Fruit fly (Drosophila melanogaster): ENCODE measurements around the gene CG12995.

The CG12995 gene

DNA sequence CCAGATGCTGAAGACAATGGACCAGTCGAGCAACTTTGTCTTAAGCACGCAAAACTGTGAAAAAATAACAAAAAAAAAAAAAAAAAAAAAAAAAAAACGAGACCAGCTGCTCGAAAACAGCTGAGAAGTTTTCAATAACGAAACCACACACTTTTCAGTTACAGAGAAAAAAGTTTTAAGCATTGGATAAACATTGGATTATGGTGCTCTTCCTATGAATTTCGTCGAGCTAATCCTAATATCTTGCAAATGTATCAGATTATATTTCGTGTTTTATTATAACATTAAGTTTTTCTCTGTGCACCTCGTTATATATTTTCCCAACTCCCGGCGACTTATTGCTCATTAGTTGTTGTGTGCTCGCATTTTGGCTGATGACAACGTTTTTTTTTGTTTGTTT is 33.3 kb downstream of the CG12995 start:
- no peak for TF ChIP-seq noc (tag; optimal IDR thresholded peaks at IDR 0.05)

DNA sequence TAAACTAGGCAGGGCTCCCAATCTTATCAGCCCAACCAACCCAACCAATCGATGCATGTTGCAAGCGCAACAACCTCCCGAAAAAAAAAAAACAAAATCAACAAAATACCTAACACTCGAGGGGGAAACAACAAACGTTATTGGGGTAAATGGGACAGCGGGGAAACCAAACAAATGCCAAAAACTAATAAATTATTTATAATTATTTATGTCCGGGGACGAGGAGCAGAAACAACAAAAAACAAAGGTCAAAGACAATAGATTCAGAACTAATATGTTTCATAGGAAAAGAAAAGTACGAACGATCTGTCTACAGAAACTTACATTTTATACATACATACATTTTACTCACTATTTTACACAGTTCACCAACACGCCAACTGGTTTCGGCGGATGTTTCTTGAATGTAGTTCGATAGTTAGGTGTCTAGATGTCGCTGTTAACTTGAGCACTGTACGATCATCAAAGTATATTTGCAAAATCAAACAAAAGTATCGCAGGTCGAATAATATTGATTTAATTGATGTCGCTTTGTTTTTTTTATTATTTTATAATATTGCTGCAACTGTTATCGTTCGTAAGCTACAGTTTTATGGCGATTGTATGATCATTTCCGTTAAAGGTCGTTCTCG is 34.1 kb downstream of the CG12995 start:
- no peak for TF ChIP-seq noc (tag; optimal IDR thresholded peaks at IDR 0.05)

DNA sequence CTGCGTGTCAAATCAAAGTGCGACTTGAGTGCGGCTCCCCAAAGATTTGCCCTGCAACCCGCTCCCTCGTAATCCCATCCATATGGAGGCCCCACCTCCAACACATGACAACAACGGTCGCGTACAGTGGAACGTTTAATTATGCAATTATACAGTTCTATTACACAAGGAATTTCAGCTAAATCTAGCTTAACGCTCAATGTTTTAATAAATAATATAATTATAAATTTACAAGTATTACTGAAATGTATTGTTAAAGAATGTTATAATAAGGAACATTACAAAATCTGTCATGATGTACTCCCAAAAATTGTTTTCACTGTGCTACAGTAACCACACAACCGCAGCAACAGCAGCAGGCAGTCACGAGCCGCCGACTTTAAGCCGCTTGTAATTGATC is 35.7 kb downstream of the CG12995 start:
- no peak for TF ChIP-seq noc (tag; optimal IDR thresholded peaks at IDR 0.05)

DNA sequence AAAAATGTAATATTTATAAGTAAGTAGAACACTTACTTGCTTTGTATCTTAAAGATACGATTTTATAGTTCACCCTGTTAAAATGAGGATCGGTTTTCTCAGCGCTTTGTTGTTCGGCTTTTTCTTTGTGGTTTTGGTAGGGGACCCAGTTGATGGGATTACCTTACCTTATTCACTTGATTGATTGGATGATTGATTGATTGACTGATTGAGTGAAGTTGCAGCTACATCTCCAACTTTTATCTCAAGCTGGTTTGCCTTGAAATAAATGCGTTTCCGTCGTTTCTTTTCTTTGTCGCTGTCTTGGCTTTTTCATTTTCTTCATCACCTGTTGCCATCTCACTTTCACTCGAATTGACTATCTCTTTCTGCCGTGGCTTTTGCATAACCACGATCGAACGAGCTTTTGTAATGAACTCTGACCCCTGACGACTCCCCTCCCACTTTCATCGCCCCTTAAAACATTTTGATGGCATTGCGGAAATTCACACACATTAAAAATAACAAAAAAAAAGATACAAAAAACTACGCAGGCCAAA is 37.0 kb downstream of the CG12995 start:
- TF ChIP-seq noc (tag; optimal IDR thresholded peaks at IDR 0.05) = no peak

DNA sequence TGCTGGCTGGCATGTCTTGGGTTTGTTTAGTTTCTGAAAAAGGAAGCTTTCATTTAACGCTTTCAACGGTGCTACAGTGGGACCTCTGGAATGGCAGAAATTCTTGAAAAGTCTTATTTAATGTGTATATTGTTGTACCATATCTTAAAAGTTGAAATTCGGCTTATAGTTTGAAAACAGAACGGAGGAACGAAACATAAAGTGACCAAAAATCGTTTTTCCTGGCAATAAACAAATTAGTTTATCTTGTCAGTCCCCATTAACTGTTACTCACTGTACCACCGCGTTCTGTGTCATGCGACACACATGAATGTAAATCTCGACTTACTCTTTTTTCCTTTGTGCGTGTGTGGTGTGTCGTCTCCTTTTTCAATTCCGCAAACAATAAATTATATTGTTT is 37.7 kb downstream of the CG12995 start:
- TF ChIP-seq noc (tag; optimal IDR thresholded peaks at IDR 0.05) = no peak

DNA sequence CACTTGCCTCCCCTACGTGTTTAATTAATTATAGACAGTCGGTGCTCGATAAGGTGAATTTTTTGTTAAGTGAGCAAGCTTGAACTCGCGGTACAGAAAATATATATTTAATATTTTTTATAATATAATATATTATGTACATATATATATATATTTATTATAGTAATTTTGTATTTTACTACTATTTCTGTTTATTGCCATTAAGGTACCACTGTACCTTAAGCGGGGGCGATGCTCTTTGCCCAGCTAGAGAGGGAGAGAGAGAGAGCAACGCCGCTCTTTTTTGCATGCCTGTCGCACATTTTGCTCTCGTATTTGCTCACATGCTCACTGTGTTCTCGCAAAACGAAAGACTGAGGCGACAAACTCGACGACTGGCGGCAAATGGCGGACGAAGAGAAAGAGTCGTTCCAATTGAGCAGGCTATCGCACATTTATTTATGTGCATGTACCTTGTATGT is 39.3 kb downstream of the CG12995 start:
- peak; percentile 80 for TF ChIP-seq noc (tag; optimal IDR thresholded peaks at IDR 0.05)

DNA sequence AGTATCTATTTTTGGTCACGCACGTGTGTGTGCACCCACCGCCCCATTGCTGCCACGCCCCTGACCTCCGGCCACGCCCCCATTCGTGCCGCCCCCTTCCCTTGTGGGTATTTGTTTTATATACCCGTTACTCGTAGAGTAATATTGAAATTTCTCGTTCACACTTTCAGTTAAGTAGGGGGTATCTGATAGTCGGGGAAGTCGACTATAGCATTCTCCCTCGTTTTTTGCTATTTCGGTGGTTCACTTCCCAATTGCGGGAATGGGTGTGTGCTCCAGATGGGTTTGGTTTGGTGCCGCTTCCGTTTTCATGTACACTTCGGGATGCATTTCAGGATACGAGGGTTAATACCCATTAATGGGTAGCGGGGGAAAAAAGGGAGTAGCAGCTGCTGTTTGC is 42.5 kb downstream of the CG12995 start:
- no peak for TF ChIP-seq noc (tag; optimal IDR thresholded peaks at IDR 0.05)

DNA sequence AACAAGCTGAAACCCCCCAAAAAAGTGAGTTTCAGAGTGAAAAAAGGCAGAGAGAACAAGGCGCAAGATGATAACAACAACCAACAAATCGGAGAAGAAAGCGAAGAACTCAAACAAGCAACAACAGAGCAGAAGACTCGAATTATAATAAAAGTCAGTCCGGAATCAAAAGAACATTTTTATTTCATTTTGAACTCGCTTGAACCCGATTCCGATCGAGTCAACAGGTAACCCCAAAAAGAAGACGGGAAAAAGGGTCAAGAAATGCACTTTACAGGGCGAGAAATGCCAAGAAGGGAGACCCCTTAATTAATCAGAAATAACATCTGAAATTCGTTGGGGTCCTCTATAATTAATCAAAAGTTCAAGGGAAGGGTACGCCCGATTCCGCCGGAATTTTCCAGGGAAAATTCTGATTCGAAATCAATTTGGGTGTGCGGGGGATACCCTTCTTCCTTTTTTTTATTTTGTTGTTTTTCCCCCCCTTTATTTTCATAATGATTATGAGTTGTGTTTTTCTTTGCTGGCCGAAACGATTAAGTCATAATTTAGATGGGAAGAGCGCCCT is 47.3 kb downstream of the CG12995 start:
- no peak for TF ChIP-seq noc (tag; optimal IDR thresholded peaks at IDR 0.05)

DNA sequence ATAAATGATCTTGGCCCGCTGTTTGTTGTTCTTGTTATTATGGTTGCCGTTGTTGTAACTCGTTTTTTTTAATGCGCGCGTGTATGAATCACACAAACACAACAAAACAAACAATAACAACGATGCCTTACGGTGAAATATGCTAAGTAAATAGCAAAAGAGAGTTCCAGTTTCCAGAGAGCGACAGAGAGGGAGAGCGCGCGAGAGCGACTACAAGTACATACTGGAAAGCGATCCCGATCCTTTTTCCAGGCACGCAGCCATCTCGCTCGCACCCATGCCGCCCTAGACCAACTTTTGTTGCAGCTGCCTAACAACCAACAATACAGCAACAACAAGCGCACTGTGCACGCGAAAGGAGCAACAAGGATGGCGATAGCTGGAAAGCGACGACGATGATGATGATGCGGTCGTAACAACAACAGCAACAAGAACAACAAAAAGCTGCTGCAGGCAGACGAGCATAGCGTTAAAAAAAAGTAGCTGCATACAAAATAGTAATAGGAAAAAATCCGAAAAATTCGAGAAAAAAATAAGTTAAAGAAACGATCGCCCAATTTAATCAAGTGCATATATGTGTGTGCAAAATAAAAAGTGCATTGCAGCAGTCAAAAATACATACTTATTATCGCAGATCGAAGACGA is 49.3 kb downstream of the CG12995 start:
- no peak for TF ChIP-seq noc (tag; optimal IDR thresholded peaks at IDR 0.05)

DNA sequence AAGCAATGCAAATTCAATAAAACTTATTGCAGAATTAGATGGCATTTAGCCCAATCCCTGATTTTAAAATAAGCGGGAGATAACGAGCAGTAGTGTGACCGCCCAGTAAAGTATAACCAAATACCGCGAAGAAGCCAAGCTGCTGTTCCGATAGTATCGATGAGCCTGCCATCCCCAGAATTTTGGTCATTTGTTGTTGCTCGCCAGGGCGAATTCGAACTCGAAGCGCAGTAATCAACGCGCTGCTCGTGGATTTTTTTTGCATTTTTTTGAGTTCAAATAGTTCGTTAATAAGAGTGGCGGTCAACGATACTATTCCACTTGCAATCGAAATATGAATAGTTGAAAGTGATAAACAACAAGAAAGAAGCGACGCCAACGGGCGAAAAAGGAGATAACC is 50.0 kb downstream of the CG12995 start, which contains the start of gene baz:
Gene baz, plus strand, starts transcription at position 188 of the 400 bp plus-strand sequence.
- TF ChIP-seq noc (tag; optimal IDR thresholded peaks at IDR 0.05) = no peak
